Fruit fly (Drosophila melanogaster): ENCODE data around the gene Ugalt.

DNA sequence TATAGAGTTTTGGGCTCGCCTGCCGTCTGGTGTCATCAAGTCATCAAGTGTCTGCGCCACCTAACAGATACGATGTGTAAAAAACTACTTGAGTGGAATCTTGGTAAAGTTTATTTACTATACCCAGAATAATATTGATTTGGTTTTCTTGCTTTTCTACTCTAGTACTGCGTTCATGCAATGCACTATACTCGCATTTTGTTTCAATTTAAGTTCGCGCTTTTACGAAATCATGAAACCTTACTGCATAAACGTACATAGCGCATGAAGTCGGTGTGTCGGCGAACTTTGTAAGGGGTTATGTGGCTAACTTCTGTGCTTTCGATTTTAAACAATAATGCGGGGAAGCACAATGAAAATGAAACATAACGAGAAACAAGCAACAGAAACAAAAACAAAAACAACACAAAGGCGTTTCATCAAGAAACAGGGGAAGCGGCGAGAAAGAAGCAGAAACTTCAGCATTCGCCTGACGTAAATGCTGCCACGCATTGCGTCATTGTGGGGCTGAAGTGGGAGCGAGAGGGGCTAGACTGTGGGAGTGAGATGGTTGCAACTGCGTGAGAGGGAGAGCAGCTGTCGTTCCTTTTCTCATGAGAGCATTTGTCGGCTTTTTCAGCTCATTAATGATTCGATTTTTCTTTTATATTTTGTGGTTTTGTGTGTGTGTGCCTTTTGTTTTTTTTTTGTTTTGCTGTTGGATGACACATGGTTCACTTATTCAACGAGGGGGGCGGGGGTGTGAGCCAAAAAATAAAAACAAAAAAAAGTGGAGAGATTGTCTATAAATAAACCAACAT, 51.3 kb downstream of the Ugalt start:
- TF ChIP-seq CTCF (optimal IDR thresholded peaks at IDR 0.05) (no peak), CG8478 (optimal IDR thresholded peaks at IDR 0.05) (no peak)

Measured in S2 (cell line).